Worm (Caenorhabditis elegans) whole organism, young adult: Measurements from ENCODE around the gene odr-1.

Experiments used
- B0035.1 ChIP-seq: sonication (generic microtip); optimal IDR thresholded peaks from 2 replicates; lab custom pipeline; 2016; ENCODE audit warnings: missing genetic modification characterization, mild to moderate bottlenecking, missing compliant biosample characterization, missing genotype, missing genetic modification reagents
- B0261.1 ChIP-seq: sonication (generic microtip); optimal IDR thresholded peaks from 2 replicates; lab custom pipeline; 2016; ENCODE audit warnings: mild to moderate bottlenecking, missing genetic modification characterization, moderate library complexity, missing compliant biosample characterization
- B0336.3 ChIP-seq: fragments of 200-800 bp; sonication (Bioruptor generic); IDR thresholded peaks from 2 replicates; pipeline ENCODE4 v1.3.6; 2022; ENCODE audit warnings: missing genetic modification characterization, missing compliant biosample characterization
- C17E4.6 ChIP-seq: fragments of 200-800 bp; sonication (Bioruptor generic); IDR thresholded peaks from 2 replicates; pipeline ENCODE4 v1.3.6; 2022; ENCODE audit warnings: missing genetic modification reagents, missing genetic modification characterization, missing compliant biosample characterization
- F10E7.11 ChIP-seq: sonication (generic microtip); optimal IDR thresholded peaks from 2 replicates; lab custom pipeline; 2017; ENCODE audit warnings: mild to moderate bottlenecking, missing genetic modification characterization, moderate library complexity, missing compliant biosample characterization
- F22D6.2 ChIP-seq: sonication (generic microtip); optimal IDR thresholded peaks from 2 replicates; lab custom pipeline; 2016; ENCODE audit warnings: mild to moderate bottlenecking, missing genetic modification characterization, missing compliant biosample characterization
- F23B12.7 ChIP-seq: sonication (generic microtip); optimal IDR thresholded peaks from 2 replicates; lab custom pipeline; 2017; ENCODE audit warnings: missing genetic modification characterization, mild to moderate bottlenecking, missing compliant biosample characterization, antibody characterized with exemption, moderate library complexity; ENCODE audit not compliant: insufficient read depth
- F49E8.2 ChIP-seq: sonication (generic microtip); optimal IDR thresholded peaks from 3 replicates; lab custom pipeline; 2017; ENCODE audit warnings: missing genetic modification characterization, mild to moderate bottlenecking, missing compliant biosample characterization, antibody characterized with exemption, moderate library complexity; ENCODE audit not compliant: insufficient read depth
- F57C9.4 ChIP-seq: sonication (generic microtip); optimal IDR thresholded peaks from 2 replicates; lab custom pipeline; 2017; ENCODE audit warnings: mild to moderate bottlenecking, missing genetic modification characterization, missing compliant biosample characterization
- K11D2.4 ChIP-seq: fragments of 200-800 bp; sonication (Bioruptor generic); IDR thresholded peaks from 2 replicates; pipeline ENCODE4 v1.3.6; 2022; ENCODE audit warnings: missing genetic modification reagents, missing genetic modification characterization, missing compliant biosample characterization
- T07F8.4 ChIP-seq: sonication (generic microtip); optimal IDR thresholded peaks from 2 replicates; lab custom pipeline; 2016; ENCODE audit warnings: mild to moderate bottlenecking, missing genetic modification characterization, moderate library complexity, missing compliant biosample characterization
- T26A5.8 ChIP-seq: sonication (generic microtip); optimal IDR thresholded peaks from 2 replicates; lab custom pipeline; 2016; ENCODE audit warnings: missing genetic modification characterization, missing compliant biosample characterization
- Y53G8AR.9 ChIP-seq: fragments of 200-800 bp; sonication (Bioruptor generic); conservative IDR thresholded peaks from 2 replicates; pipeline ENCODE4 v1.3.6; 2022; ENCODE audit warnings: missing genetic modification reagents, missing genetic modification characterization, missing compliant biosample characterization
- Y79H2A.3 ChIP-seq: fragments of 200-800 bp; sonication (Bioruptor generic); conservative IDR thresholded peaks from 2 replicates; pipeline ENCODE4 v1.3.6; 2022; ENCODE audit warnings: missing genetic modification reagents, missing genetic modification characterization, missing compliant biosample characterization
- ZK185.1 ChIP-seq: sonication (generic microtip); optimal IDR thresholded peaks from 2 replicates; lab custom pipeline; 2016; ENCODE audit warnings: mild to moderate bottlenecking, missing genetic modification characterization, missing compliant biosample characterization; ENCODE audit not compliant: poor library complexity, severe bottlenecking
- akir-1 ChIP-seq: fragments of 200-800 bp; sonication (Bioruptor generic); optimal IDR thresholded peaks from 2 replicates; lab custom pipeline; 2018; ENCODE audit warnings: mild to moderate bottlenecking, missing genetic modification characterization, moderate library complexity, missing compliant biosample characterization
- attf-3 ChIP-seq: fragments of 200-800 bp; sonication (Bioruptor generic); conservative IDR thresholded peaks from 2 replicates; pipeline ENCODE4 v1.3.6; 2022; ENCODE audit warnings: missing genetic modification reagents, missing genetic modification characterization, missing compliant biosample characterization
- bed-1 ChIP-seq: fragments of 200-800 bp; sonication (Bioruptor generic); IDR thresholded peaks from 2 replicates; pipeline ENCODE4 v1.3.6; 2022; ENCODE audit warnings: missing genetic modification reagents, missing genetic modification characterization, missing compliant biosample characterization
- cebp-1 ChIP-seq, 2 experiments: fragments of 200-800 bp in 1 of 2; sonication (Bioruptor generic) in 1 of 2; sonication (generic microtip) in 1 of 2; IDR thresholded peaks in 1 of 2; optimal IDR thresholded peaks in 1 of 2; 2 replicates each; pipeline versions ENCODE4 v1.3.6 to Lab custom; 2017 to 2022; ENCODE audit warnings: missing compliant biosample characterization in 2 of 2, missing genetic modification characterization in 2 of 2, mild to moderate bottlenecking in 1 of 2, missing genetic modification reagents in 1 of 2, moderate library complexity in 1 of 2
- cebp-2 ChIP-seq: fragments of 200-800 bp; sonication (Bioruptor generic); IDR thresholded peaks from 2 replicates; pipeline ENCODE4 v1.3.6; 2022; ENCODE audit warnings: missing genetic modification characterization, missing compliant biosample characterization
- ceh-40 ChIP-seq: fragments of 200-800 bp; sonication (Bioruptor generic); IDR thresholded peaks from 2 replicates; pipeline ENCODE4 v1.3.6; 2022; ENCODE audit warnings: missing genetic modification characterization, missing compliant biosample characterization
- ceh-58 ChIP-seq: fragments of 200-800 bp; sonication (Bioruptor generic); IDR thresholded peaks from 2 replicates; pipeline ENCODE4 v1.3.6; 2022; ENCODE audit warnings: missing genetic modification characterization, missing compliant biosample characterization
- chd-7 ChIP-seq: sonication (generic microtip); optimal IDR thresholded peaks from 2 replicates; lab custom pipeline; 2016; ENCODE audit warnings: mild to moderate bottlenecking, missing genetic modification characterization, moderate library complexity, missing compliant biosample characterization
- dpl-1 ChIP-seq: fragments of 150-350 bp; optimal IDR thresholded peaks from 2 replicates; lab custom pipeline; 2014; ENCODE audit warnings: missing biosample characterization, missing genetic modification reagents, missing genetic modification characterization
- efl-1 ChIP-seq: fragments of 150-350 bp; optimal IDR thresholded peaks from 2 replicates; lab custom pipeline; 2014; ENCODE audit warnings: missing biosample characterization, missing genetic modification reagents, missing genetic modification characterization
- fkh-3 ChIP-seq: sonication (generic microtip); optimal IDR thresholded peaks from 2 replicates; lab custom pipeline; 2016; ENCODE audit warnings: mild to moderate bottlenecking, missing genetic modification characterization, missing compliant biosample characterization
- hmg-20 ChIP-seq: fragments of 200-800 bp; sonication (Bioruptor generic); IDR thresholded peaks from 2 replicates; pipeline ENCODE4 v1.3.6; 2022; ENCODE audit warnings: missing genetic modification reagents, missing genetic modification characterization, missing compliant biosample characterization
- let-607 ChIP-seq, 2 experiments: fragments of 200-800 bp in 1 of 2; sonication (Bioruptor generic) in 1 of 2; sonication (generic microtip) in 1 of 2; optimal IDR thresholded peaks; 2 replicates each; lab custom pipeline; 2016 to 2018; ENCODE audit warnings: mild to moderate bottlenecking in 2 of 2, missing compliant biosample characterization in 2 of 2, missing genetic modification characterization in 2 of 2, moderate library complexity in 2 of 2, missing genotype in 1 of 2
- lin-54 ChIP-seq: fragments of 200-800 bp; sonication (Bioruptor generic); optimal IDR thresholded peaks from 2 replicates; lab custom pipeline; 2018; ENCODE audit warnings: mild to moderate bottlenecking, missing genetic modification characterization, missing compliant biosample characterization
- lir-1 ChIP-seq: fragments of 200-800 bp; sonication (Bioruptor generic); conservative IDR thresholded peaks from 2 replicates; pipeline ENCODE4 v1.3.6; 2022; ENCODE audit warnings: missing genetic modification reagents, missing genetic modification characterization, missing compliant biosample characterization
- lsy-27 ChIP-seq: sonication (generic microtip); optimal IDR thresholded peaks from 2 replicates; lab custom pipeline; 2017; ENCODE audit warnings: missing genetic modification characterization, mild to moderate bottlenecking, missing compliant biosample characterization, antibody characterized with exemption, missing genotype, borderline replicate concordance; ENCODE audit not compliant: insufficient read depth
- madf-8 ChIP-seq: fragments of 200-800 bp; sonication (Bioruptor generic); conservative IDR thresholded peaks from 2 replicates; pipeline ENCODE4 v1.3.6; 2022; ENCODE audit warnings: missing genetic modification reagents, missing genetic modification characterization, missing compliant biosample characterization
- mel-28 ChIP-seq: sonication (generic microtip); optimal IDR thresholded peaks from 2 replicates; lab custom pipeline; 2016; ENCODE audit warnings: borderline replicate concordance, mild to moderate bottlenecking, missing genetic modification characterization, missing compliant biosample characterization
- nhr-120 ChIP-seq: fragments of 200-800 bp; sonication (Bioruptor generic); IDR thresholded peaks from 2 replicates; pipeline ENCODE4 v1.3.6; 2022; ENCODE audit warnings: missing genetic modification characterization, missing compliant biosample characterization
- nhr-179 ChIP-seq: sonication (generic microtip); optimal IDR thresholded peaks from 2 replicates; lab custom pipeline; 2016; ENCODE audit warnings: mild to moderate bottlenecking, missing genetic modification characterization, missing compliant biosample characterization
- nhr-80 ChIP-seq: sonication (generic microtip); optimal IDR thresholded peaks from 2 replicates; lab custom pipeline; 2016; ENCODE audit warnings: missing genetic modification characterization, missing compliant biosample characterization
- nhr-90 ChIP-seq: sonication (generic microtip); optimal IDR thresholded peaks from 2 replicates; lab custom pipeline; 2016; ENCODE audit warnings: missing genotype, mild to moderate bottlenecking, missing genetic modification characterization, missing compliant biosample characterization
- pbrm-1 ChIP-seq: fragments of 200-800 bp; sonication (Bioruptor generic); IDR thresholded peaks from 2 replicates; pipeline ENCODE4 v1.3.6; 2022; ENCODE audit warnings: missing genetic modification reagents, missing genetic modification characterization, missing compliant biosample characterization
- rcor-1 ChIP-seq: fragments of 200-800 bp; sonication (Bioruptor generic); IDR thresholded peaks from 2 replicates; pipeline ENCODE4 v1.3.6; 2022; ENCODE audit warnings: missing genetic modification reagents, missing genetic modification characterization, missing compliant biosample characterization
- rec-8 ChIP-seq, 2 experiments: sonication (generic microtip); optimal IDR thresholded peaks; 2 replicates each; lab custom pipeline; 2016; ENCODE audit warnings: mild to moderate bottlenecking in 2 of 2, missing genetic modification characterization in 2 of 2, missing genetic modification reagents in 2 of 2, missing genotype in 2 of 2, missing biosample characterization in 1 of 2, missing compliant biosample characterization in 1 of 2, moderate library complexity in 1 of 2
- rpc-1 ChIP-seq, 2 experiments: fragments of 150-350 bp in 1 of 2; sonication (generic microtip) in 1 of 2; optimal IDR thresholded peaks; 2 replicates each; lab custom pipeline; 2014 to 2018; ENCODE audit warnings: missing biosample characterization in 1 of 2, missing genetic modification characterization in 1 of 2, missing genetic modification reagents in 1 of 2, missing genotype in 1 of 2
- sdz-38 ChIP-seq: sonication (generic microtip); optimal IDR thresholded peaks from 2 replicates; lab custom pipeline; 2016; ENCODE audit warnings: missing genotype, missing genetic modification characterization, missing compliant biosample characterization
- snpc-3.4 ChIP-seq: sonication (generic microtip); optimal IDR thresholded peaks from 2 replicates; lab custom pipeline; 2017; ENCODE audit warnings: missing genetic modification characterization, mild to moderate bottlenecking, missing compliant biosample characterization, antibody characterized with exemption, moderate library complexity, missing genotype, missing genetic modification reagents
- tbx-9 ChIP-seq: sonication (generic microtip); optimal IDR thresholded peaks from 2 replicates; lab custom pipeline; 2016; ENCODE audit warnings: borderline replicate concordance, missing genetic modification characterization, inconsistent platforms, missing compliant biosample characterization
- xnd-1 ChIP-seq: sonication (generic microtip); optimal IDR thresholded peaks from 2 replicates; lab custom pipeline; 2016; ENCODE audit warnings: missing genotype, missing genetic modification reagents, missing genetic modification characterization, missing compliant biosample characterization
- ztf-28 ChIP-seq: fragments of 200-800 bp; sonication (Bioruptor generic); IDR thresholded peaks from 2 replicates; pipeline ENCODE4 v1.3.6; 2022; ENCODE audit warnings: missing genetic modification reagents, missing genetic modification characterization, missing compliant biosample characterization

The odr-1 gene

DNA sequence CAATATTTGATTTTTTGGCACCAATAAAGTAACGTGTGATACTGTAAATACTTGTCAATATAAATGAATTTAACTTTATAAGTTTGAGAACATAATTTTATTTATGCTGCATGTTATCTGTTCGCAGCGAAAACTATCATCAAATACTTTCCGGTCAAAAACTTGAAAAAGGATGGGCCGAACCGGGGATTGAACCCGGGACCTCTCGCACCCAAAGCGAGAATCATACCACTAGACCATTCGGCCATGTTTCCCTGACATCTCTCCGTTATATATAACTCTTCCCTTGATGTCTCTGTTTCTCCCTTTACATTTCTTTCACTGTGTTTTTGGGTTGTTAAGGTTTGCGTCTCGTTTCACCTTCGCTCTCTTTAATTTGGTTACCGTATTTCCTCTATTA, 39.0 kb downstream of the odr-1 start (continued):
- no peak for TF ChIP-seq akir-1 (GFP tag; lab: Kevin White, UChicago)
- TF ChIP-seq nhr-120 (GFP tag; lab: Robert Waterston, UW), result 0 out of 2 replicates have a peak, but pooled peaks have one; percentile 68
- TF ChIP-seq F23B12.7 (tag; lab: Kevin White, UChicago), result peak; percentile 8
- peak; percentile 88 for TF ChIP-seq pbrm-1
- TF ChIP-seq C17E4.6 (GFP tag; lab: Robert Waterston, UW), result 0 out of 2 replicates have a peak, but pooled peaks have one; percentile 9
- TF ChIP-seq dpl-1, result no peak
- TF ChIP-seq snpc-3.4 (tag; lab: Kevin White, UChicago), result peak; percentile 73
- peak; percentile 87 for TF ChIP-seq B0261.1 (tag; lab: Kevin White, UChicago)
- TF ChIP-seq ZK185.1, result peak; percentile 88
- peak; percentile 34; the same call in 1 of the 2 replicates for TF ChIP-seq hmg-20 (GFP tag; lab: Robert Waterston, UW)
- TF ChIP-seq tbx-9 (tag; lab: Kevin White, UChicago), result no peak
- TF ChIP-seq rec-8 (tag; optimal IDR thresholded peaks at IDR 0.05; lab: Kevin White, UChicago), result peak; percentile 51 to 70
- TF ChIP-seq cebp-2, result peak; percentile 93
- peak; percentile 96 for TF ChIP-seq rpc-1 (optimal IDR thresholded peaks at IDR 0.05; lab: Kevin White, UChicago)
- peak; percentile 94 for TF ChIP-seq rpc-1 (tag; optimal IDR thresholded peaks at IDR 0.05; lab: Kevin White, UChicago)
- TF ChIP-seq nhr-90, result peak; percentile 92
- TF ChIP-seq chd-7, result peak; percentile 65
- no peak for TF ChIP-seq nhr-179
- no peak for TF ChIP-seq sdz-38 (tag; lab: Kevin White, UChicago)
- no peak for TF ChIP-seq B0035.1
- peak; percentile 4 for TF ChIP-seq F22D6.2 (tag; lab: Kevin White, UChicago)
- TF ChIP-seq ceh-58 (GFP tag; lab: Robert Waterston, UW), result no peak
- peak; percentile 65; the same call in 1 of the 2 replicates for TF ChIP-seq ceh-40
- TF ChIP-seq F10E7.11 (tag; lab: Kevin White, UChicago), result peak; percentile 35
- TF ChIP-seq B0336.3 (GFP tag; lab: Robert Waterston, UW), result peak; percentile 16; the same call in 1 of the 2 replicates
- peak; percentile 62 for TF ChIP-seq Y53G8AR.9 (GFP tag; lab: Robert Waterston, UW)
- peak; percentile 35 for TF ChIP-seq lin-54 (GFP tag; lab: Kevin White, UChicago)
- peak in 1 of 2 experiments; percentile 30 for TF ChIP-seq let-607 (tag; optimal IDR thresholded peaks at IDR 0.05; lab: Kevin White, UChicago)
- TF ChIP-seq lir-1 (GFP tag; lab: Robert Waterston, UW), result no peak
- TF ChIP-seq T07F8.4 (tag; lab: Kevin White, UChicago), result peak; percentile 40
- peak; percentile 74 for TF ChIP-seq fkh-3 (tag; lab: Kevin White, UChicago)
- no peak for TF ChIP-seq xnd-1 (tag; lab: Kevin White, UChicago)
- TF ChIP-seq F49E8.2, result no peak
- no peak for TF ChIP-seq mel-28 (tag; lab: Kevin White, UChicago)
- peak; percentile 25 for TF ChIP-seq nhr-80 (tag; lab: Kevin White, UChicago)
- TF ChIP-seq bed-1 (GFP tag; lab: Robert Waterston, UW), result no peak
- TF ChIP-seq rcor-1, result peak; percentile 71
- TF ChIP-seq efl-1, result no peak
- TF ChIP-seq Y79H2A.3, result no peak
- TF ChIP-seq madf-8, result no peak
- no peak for TF ChIP-seq T26A5.8 (tag; lab: Kevin White, UChicago)
- no peak for TF ChIP-seq cebp-1 (GFP tag; IDR thresholded peaks at IDR 0.05; lab: Robert Waterston, UW)
- TF ChIP-seq cebp-1 (tag; optimal IDR thresholded peaks at IDR 0.05; lab: Kevin White, UChicago), result no peak
- TF ChIP-seq F57C9.4 (tag; lab: Kevin White, UChicago), result no peak
- TF ChIP-seq attf-3, result peak; percentile 57
- TF ChIP-seq ztf-28 (GFP tag; lab: Robert Waterston, UW), result 0 out of 2 replicates have a peak, but pooled peaks have one; percentile 48
- TF ChIP-seq lsy-27 (tag; lab: Kevin White, UChicago), result no peak
- TF ChIP-seq K11D2.4, result peak; percentile 57; the same call in 1 of the 2 replicates
